Fruit fly (Drosophila melanogaster) whole organism, prepupa: ENCODE measurements around the gene CG12766.

Experiments used
- Blimp-1 ChIP-seq: fragments of 200-800 bp; sonication (Bioruptor generic); optimal IDR thresholded peaks from 3 replicates; lab custom pipeline; 2017; ENCODE audit warnings: missing biosample characterization, missing genetic modification characterization, mild to moderate bottlenecking, moderate library complexity, missing genetic modification reagents
- CG10669 ChIP-seq: fragments of 200-800 bp; sonication (Bioruptor generic); optimal IDR thresholded peaks from 3 replicates; lab custom pipeline; 2018; ENCODE audit warnings: missing biosample characterization, mild to moderate bottlenecking, missing genetic modification characterization, moderate library complexity
- CG3032 ChIP-seq: fragments of 200-800 bp; optimal IDR thresholded peaks from 2 replicates; lab custom pipeline; 2019; ENCODE audit warnings: missing biosample characterization, mild to moderate bottlenecking, missing genetic modification characterization, moderate library complexity
- Hr38 ChIP-seq: sonication (Bioruptor generic); optimal IDR thresholded peaks from 2 replicates; lab custom pipeline; 2016; ENCODE audit warnings: missing biosample characterization, missing genetic modification characterization

DNA sequence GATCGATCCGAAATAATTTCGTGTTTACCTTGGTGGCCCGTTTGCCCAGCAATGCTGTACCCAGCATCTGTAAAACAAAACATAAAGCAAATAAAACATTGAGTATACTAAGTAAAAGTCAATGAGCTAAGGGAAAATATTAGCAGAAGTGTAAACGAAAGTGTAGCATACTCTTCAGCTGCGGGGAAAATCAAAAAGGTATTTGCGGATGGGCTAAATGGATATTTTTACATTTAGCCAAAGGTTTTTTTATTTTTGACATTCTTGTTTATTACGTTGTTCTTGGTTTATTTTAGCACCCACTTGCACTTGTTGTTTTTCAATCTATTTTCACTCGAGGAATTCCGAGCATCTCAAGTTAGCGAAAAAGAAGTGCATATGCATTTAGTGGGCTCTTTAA lies 9.0 kb downstream of the CG12766 start:
- TF ChIP-seq CG10669 (GFP tag; lab: Kevin White, UChicago) (no peak), Blimp-1 (GFP tag; lab: Kevin White, UChicago) (no peak), Hr38 (GFP tag; lab: Kevin White, UChicago) (no peak), CG3032 (tag; lab: Kevin White, UChicago) (no peak)
